Worm (Caenorhabditis elegans) whole organism, midembryonic: ENCODE results near the gene pho-6.

Experiments
- T22C8.4 ChIP-seq: fragments of 200-800 bp; sonication (Bioruptor generic); IDR thresholded peaks from 2 replicates; pipeline ENCODE4 v1.3.6; 2022; ENCODE audit warnings: missing genetic modification characterization, missing compliant biosample characterization
- cog-1 ChIP-seq: sonication (generic microtip); optimal IDR thresholded peaks from 2 replicates; lab custom pipeline; 2016; ENCODE audit warnings: missing genetic modification characterization, missing compliant biosample characterization
- flt-1 ChIP-seq: fragments of 200-800 bp; sonication (Bioruptor generic); IDR thresholded peaks from 2 replicates; pipeline ENCODE4 v1.3.6; 2022; ENCODE audit warnings: missing genetic modification characterization, missing compliant biosample characterization
- klf-2 ChIP-seq: fragments of 200-800 bp; sonication (Bioruptor generic); conservative IDR thresholded peaks from 2 replicates; pipeline ENCODE4 v1.3.6; 2022; ENCODE audit warnings: missing genetic modification reagents, missing genetic modification characterization, missing compliant biosample characterization
- med-1 ChIP-seq: sonication (generic microtip); optimal IDR thresholded peaks from 2 replicates; lab custom pipeline; 2017; ENCODE audit warnings: missing genetic modification characterization, mild to moderate bottlenecking, missing compliant biosample characterization, antibody characterized with exemption, missing genetic modification reagents; ENCODE audit not compliant: insufficient read depth
- ref-1 ChIP-seq: fragments of 200-800 bp; sonication (Bioruptor generic); conservative IDR thresholded peaks from 2 replicates; pipeline ENCODE4 v1.3.6; 2022; ENCODE audit warnings: missing genetic modification reagents, missing genetic modification characterization, missing compliant biosample characterization
- tab-1 ChIP-seq: fragments of 200-800 bp; sonication (Bioruptor generic); IDR thresholded peaks from 2 replicates; pipeline ENCODE4 v1.3.6; 2022; ENCODE audit warnings: missing genetic modification characterization, missing compliant biosample characterization
- ztf-23 ChIP-seq: fragments of 200-800 bp; sonication (Bioruptor generic); IDR thresholded peaks from 2 replicates; pipeline ENCODE4 v1.3.6; 2022; ENCODE audit warnings: missing genetic modification reagents, missing genetic modification characterization, missing compliant biosample characterization
- ztf-29 ChIP-seq: fragments of 200-800 bp; sonication (Bioruptor generic); IDR thresholded peaks from 2 replicates; pipeline ENCODE4 v1.3.6; 2022; ENCODE audit warnings: missing genetic modification reagents, missing genetic modification characterization, missing compliant biosample characterization

Gene pho-6

DNA sequence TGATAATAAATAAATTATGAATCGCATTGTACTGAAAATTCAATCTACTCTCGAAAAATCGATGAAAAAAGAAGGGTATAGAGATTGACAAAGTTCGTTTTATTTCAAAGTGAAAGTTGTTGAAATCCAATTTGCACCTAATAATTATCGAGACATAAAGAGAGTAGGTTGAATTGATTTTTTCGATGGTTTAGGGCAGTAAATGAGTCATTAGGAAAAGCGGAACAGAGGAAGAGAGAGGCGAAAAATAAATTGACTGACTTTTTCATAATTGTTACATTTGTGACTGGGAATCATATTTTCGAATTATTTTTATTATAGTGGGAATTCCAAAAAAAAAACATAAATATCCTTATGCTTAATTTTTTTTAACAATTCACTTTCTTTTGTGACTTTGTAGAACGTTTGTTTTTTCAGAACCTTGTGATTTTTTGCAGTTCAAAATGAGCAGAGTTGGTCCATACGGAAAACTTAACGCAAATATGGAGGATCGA lies at the start of gene pho-6, which contains the start of gene F52E1.3:
TSS of gene pho-6 (minus strand) at position 101 of the 494 bp plus-strand sequence.
TSS of gene F52E1.3 (plus strand) at position 444 of the 494 bp plus-strand sequence.
- TF ChIP-seq T22C8.4 (GFP tag; lab: Robert Waterston, UW), result no peak
- TF ChIP-seq ref-1 (GFP tag; lab: Robert Waterston, UW), result no peak
- no peak for TF ChIP-seq klf-2
- no peak for TF ChIP-seq tab-1
- no peak for TF ChIP-seq cog-1
- no peak for TF ChIP-seq ztf-23 (GFP tag; lab: Robert Waterston, UW)
- no peak for TF ChIP-seq flt-1 (GFP tag; lab: Robert Waterston, UW)
- TF ChIP-seq ztf-29 (GFP tag; lab: Robert Waterston, UW), result no peak
- TF ChIP-seq med-1, result no peak

- TF ChIP-seq ztf-29 (GFP tag; lab: Robert Waterston, UW) (no peak), tab-1 (no peak), T22C8.4 (GFP tag; lab: Robert Waterston, UW) (no peak), cog-1 (no peak), klf-2 (no peak), med-1 (no peak), ref-1 (GFP tag; lab: Robert Waterston, UW) (no peak), ztf-23 (GFP tag; lab: Robert Waterston, UW) (no peak)
Observed at ce11 chrV:8437358-8437757, 43.1 kb upstream of the pho-6 start.

DNA sequence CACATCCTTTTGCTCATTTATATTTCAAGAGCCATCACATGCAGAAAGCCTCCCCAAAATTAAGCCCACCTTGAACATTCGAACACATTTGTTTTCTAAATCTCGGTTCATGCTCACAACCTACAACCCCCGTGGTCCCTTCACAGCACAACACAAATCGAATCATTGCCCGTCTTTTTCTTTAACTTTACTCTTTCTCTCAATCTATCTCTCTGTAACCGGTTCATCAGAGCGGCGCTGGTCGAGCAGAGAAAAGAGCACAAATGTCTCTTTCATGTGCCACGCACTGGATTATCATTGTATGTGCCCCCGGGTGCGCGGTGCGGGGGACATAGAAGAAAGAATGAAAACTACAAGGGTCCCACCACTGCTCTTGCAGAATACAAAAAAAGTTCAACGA lies 41.0 kb upstream of the pho-6 start:
- TF ChIP-seq ztf-23 (GFP tag; lab: Robert Waterston, UW), result no peak
- no peak for TF ChIP-seq flt-1 (GFP tag; lab: Robert Waterston, UW)
- no peak for TF ChIP-seq T22C8.4 (GFP tag; lab: Robert Waterston, UW)
- no peak for TF ChIP-seq klf-2
- no peak for TF ChIP-seq tab-1
- TF ChIP-seq ztf-29 (GFP tag; lab: Robert Waterston, UW), result no peak

ce11 chrV:8434400-8434827 lies 40.2 kb upstream of the pho-6 start:
- TF ChIP-seq ref-1 (GFP tag; lab: Robert Waterston, UW) (no peak), ztf-29 (GFP tag; lab: Robert Waterston, UW) (no peak), T22C8.4 (GFP tag; lab: Robert Waterston, UW) (no peak), flt-1 (GFP tag; lab: Robert Waterston, UW) (no peak), med-1 (no peak), tab-1 (no peak), cog-1 (no peak), klf-2 (no peak), ztf-23 (GFP tag; lab: Robert Waterston, UW) (no peak)

DNA sequence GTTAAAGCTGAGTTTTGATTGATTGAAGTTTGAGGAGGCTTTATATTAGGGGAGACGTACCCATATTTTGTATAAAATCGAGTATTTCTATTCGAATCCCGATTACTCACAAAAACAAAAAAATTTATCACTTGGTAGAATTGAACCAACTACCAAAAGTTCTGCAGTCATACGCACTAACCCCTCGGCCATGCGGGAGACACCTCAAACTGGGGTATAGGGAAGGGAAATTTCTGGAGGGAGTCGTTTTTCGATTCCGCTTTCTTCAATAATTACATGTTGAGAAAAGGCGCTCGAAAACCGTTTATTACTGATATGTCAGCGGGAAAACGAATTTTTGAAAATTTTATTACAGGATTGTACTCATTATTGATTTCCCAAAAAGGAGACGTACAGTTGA lies 37.0 kb upstream of the pho-6 start:
- TF ChIP-seq ztf-23 (GFP tag; lab: Robert Waterston, UW) (peak; percentile 70; the same call in 1 of the 2 replicates), flt-1 (GFP tag; lab: Robert Waterston, UW) (peak; percentile 82), T22C8.4 (GFP tag; lab: Robert Waterston, UW) (peak; percentile 72), ref-1 (GFP tag; lab: Robert Waterston, UW) (peak; percentile 71), tab-1 (peak; percentile 83; the same call in 1 of the 2 replicates), ztf-29 (GFP tag; lab: Robert Waterston, UW) (0 out of 2 replicates have a peak, but pooled peaks have one; percentile 35)

- TF ChIP-seq flt-1 (GFP tag; lab: Robert Waterston, UW) (no peak), ztf-23 (GFP tag; lab: Robert Waterston, UW) (no peak), ztf-29 (GFP tag; lab: Robert Waterston, UW) (no peak)
Observed at ce11 chrV:8428585-8429414, 34.5 kb upstream of the pho-6 start.

DNA sequence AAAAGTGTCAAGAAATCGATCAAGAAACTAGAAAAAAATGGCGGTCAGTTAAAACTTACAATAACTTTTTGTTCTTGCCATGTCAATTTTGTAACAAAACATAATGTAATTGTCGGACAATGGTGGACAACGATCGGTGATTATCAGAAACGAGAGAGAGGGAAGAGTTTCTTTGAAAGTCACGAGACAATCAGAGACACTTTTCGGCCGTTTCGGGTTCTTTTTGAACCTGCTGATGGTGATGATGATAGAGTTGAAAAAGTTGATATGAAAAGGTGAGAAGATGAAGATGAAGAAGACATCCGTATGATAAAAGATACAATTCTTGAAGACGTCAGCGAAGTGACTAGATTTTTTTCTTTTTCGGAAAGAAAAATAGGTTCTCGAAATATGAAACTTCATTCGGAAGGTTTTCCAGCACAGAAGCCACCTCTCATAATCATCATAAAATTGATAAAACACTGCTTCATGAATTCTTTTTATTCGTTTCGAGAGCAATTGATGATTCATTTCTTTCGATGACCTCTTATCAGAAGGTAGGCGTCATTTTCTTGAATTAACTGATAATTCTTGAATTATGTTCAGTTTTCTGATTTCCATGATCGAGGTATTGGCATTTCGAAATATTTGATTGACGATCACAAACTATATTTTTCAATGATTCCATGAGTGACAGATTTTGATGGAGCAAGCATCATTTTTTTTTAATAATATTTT lies 32.6 kb upstream of the pho-6 start:
- no peak for TF ChIP-seq ztf-29 (GFP tag; lab: Robert Waterston, UW)

- TF ChIP-seq flt-1 (GFP tag; lab: Robert Waterston, UW), result no peak
- TF ChIP-seq cog-1, result no peak
- no peak for TF ChIP-seq klf-2
- TF ChIP-seq tab-1, result no peak
- no peak for TF ChIP-seq ztf-23 (GFP tag; lab: Robert Waterston, UW)
- no peak for TF ChIP-seq ztf-29 (GFP tag; lab: Robert Waterston, UW)
- no peak for TF ChIP-seq ref-1 (GFP tag; lab: Robert Waterston, UW)
- no peak for TF ChIP-seq med-1
- TF ChIP-seq T22C8.4 (GFP tag; lab: Robert Waterston, UW), result no peak
Observed at ce11 chrV:8426210-8426609, 32.0 kb upstream of the pho-6 start.

DNA sequence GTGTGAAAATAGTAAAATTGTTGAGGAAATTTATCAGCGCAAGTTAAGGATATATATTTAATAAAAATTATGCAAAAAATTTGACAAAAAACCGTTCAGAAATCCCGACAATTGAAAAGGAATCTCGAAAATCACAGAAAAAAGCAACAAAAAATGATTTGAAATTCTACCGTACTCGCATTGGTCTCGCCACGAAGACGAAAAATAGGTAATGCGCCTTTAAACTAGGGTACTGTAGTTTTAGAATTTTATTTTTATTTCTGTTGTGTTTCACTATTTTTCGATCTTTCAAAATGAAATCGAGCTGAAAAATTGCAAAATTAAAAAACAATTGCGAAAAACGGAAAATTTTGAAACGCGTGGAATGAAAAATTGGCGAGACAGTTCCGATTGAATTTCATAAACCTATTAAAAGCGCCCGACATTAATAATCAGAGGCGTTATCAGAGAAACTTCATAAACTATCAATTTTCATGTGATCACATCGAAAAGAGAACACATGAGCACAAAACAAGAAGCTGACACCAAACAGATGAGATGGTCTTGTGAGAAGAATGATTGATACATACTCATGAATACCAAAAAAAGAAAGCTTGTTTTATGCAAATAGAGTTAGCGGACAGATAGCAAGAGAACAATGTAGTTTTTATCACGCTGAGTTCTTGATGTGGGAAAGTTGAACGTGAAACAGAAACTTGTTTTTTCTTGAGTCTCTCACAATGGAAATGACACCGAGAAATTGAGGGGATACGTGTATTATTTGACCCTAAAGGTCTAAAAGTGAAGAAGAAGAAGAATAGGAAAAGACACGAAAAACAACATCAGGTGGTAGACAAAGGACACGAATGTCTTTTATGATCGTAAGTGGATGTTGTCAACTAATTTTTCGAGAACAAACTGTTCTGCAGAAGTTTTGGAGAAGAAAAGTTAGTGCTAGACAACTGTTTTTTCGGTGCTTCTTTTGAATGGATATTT lies 30.9 kb upstream of the pho-6 start:
- TF ChIP-seq cog-1 (no peak), flt-1 (GFP tag; lab: Robert Waterston, UW) (no peak), tab-1 (no peak), ref-1 (GFP tag; lab: Robert Waterston, UW) (no peak), klf-2 (no peak), ztf-23 (GFP tag; lab: Robert Waterston, UW) (no peak)
